Fruit fly (Drosophila melanogaster) whole organism, embryonic: Measurements from ENCODE around the gene Phs.

Experiments used
- Atf6 ChIP-seq: fragments of 200-800 bp; sonication (Bioruptor generic); IDR thresholded peaks from 2 replicates; pipeline ENCODE4 v1.3.6; 2022; ENCODE audit warnings: missing biosample characterization, missing genetic modification characterization
- CG10209 ChIP-seq: fragments of 200-800 bp; sonication (Bioruptor generic); optimal IDR thresholded peaks from 3 replicates; lab custom pipeline; 2017; ENCODE audit warnings: missing biosample characterization, mild to moderate bottlenecking, missing genetic modification characterization, missing genetic modification reagents
- CG10366 ChIP-seq: fragments of 200-800 bp; sonication (Bioruptor generic); IDR thresholded peaks from 2 replicates; pipeline ENCODE4 v1.3.6; 2022; ENCODE audit warnings: missing biosample characterization, missing genetic modification characterization
- CG11247 ChIP-seq: fragments of 200-800 bp; sonication (Bioruptor generic); IDR thresholded peaks from 2 replicates; pipeline ENCODE4 v1.3.6; 2022; ENCODE audit warnings: missing biosample characterization, missing genetic modification characterization
- CG11456 ChIP-seq: fragments of 200-800 bp; sonication (Bioruptor generic); IDR thresholded peaks from 3 replicates; pipeline ENCODE4 v1.3.6; 2022; ENCODE audit warnings: missing biosample characterization, missing genetic modification characterization
- CG11723 ChIP-seq: fragments of 200-800 bp; sonication (Bioruptor generic); optimal IDR thresholded peaks from 2 replicates; lab custom pipeline; 2017; ENCODE audit warnings: missing biosample characterization, mild to moderate bottlenecking, missing genetic modification characterization
- CG12391 ChIP-seq: fragments of 200-800 bp; sonication (Bioruptor generic); optimal IDR thresholded peaks from 3 replicates; lab custom pipeline; 2018; ENCODE audit warnings: missing biosample characterization, mild to moderate bottlenecking, missing genetic modification characterization, moderate library complexity
- CG12769 ChIP-seq: fragments of 200-800 bp; sonication (Bioruptor generic); optimal IDR thresholded peaks from 2 replicates; lab custom pipeline; 2019; ENCODE audit warnings: missing biosample characterization, mild to moderate bottlenecking, missing genetic modification characterization, moderate library complexity
- CG13775 ChIP-seq: fragments of 200-800 bp; sonication (Bioruptor generic); optimal IDR thresholded peaks from 3 replicates; lab custom pipeline; 2017; ENCODE audit warnings: missing biosample characterization, mild to moderate bottlenecking, missing genetic modification characterization
- CG15601 ChIP-seq: fragments of 200-800 bp; sonication (Bioruptor generic); optimal IDR thresholded peaks from 3 replicates; lab custom pipeline; 2019; ENCODE audit warnings: missing biosample characterization, mild to moderate bottlenecking, missing genetic modification characterization, moderate library complexity
- CG16779 ChIP-seq: fragments of 200-800 bp; sonication (Bioruptor generic); IDR thresholded peaks from 2 replicates; pipeline ENCODE4 v1.3.6; 2022; ENCODE audit warnings: missing biosample characterization, missing genetic modification characterization
- CG17829 ChIP-seq: fragments of 200-800 bp; optimal IDR thresholded peaks from 2 replicates; lab custom pipeline; 2019; ENCODE audit warnings: missing biosample characterization, mild to moderate bottlenecking, missing genetic modification characterization, moderate library complexity
- CG2129 ChIP-seq: fragments of 200-800 bp; sonication (Bioruptor generic); IDR thresholded peaks from 2 replicates; pipeline ENCODE4 v1.3.6; 2022; ENCODE audit warnings: missing biosample characterization, missing genetic modification characterization; ENCODE audit not compliant: partially characterized antibody
- CG2199 ChIP-seq: fragments of 200-800 bp; sonication (Bioruptor generic); IDR thresholded peaks from 3 replicates; pipeline ENCODE4 v1.3.6; 2022; ENCODE audit warnings: missing biosample characterization, missing genetic modification characterization
- CG31441 ChIP-seq: fragments of 200-800 bp; sonication (Bioruptor generic); IDR thresholded peaks from 2 replicates; pipeline ENCODE4 v1.3.6; 2022; ENCODE audit warnings: missing biosample characterization, missing genetic modification characterization
- CG3281 ChIP-seq: fragments of 200-800 bp; sonication (Bioruptor generic); optimal IDR thresholded peaks from 3 replicates; lab custom pipeline; 2017; ENCODE audit warnings: missing biosample characterization, mild to moderate bottlenecking, missing genetic modification characterization
- CG43689 ChIP-seq: fragments of 200-800 bp; sonication (Bioruptor generic); IDR thresholded peaks from 2 replicates; pipeline ENCODE4 v1.3.6; 2022; ENCODE audit warnings: missing biosample characterization, missing genetic modification characterization
- CG6175 ChIP-seq: fragments of 200-800 bp; sonication (Bioruptor generic); IDR thresholded peaks from 3 replicates; pipeline ENCODE4 v1.3.6; 2022; ENCODE audit warnings: missing biosample characterization, missing genetic modification characterization
- CG6689 ChIP-seq: fragments of 200-800 bp; sonication (Bioruptor generic); IDR thresholded peaks from 2 replicates; pipeline ENCODE4 v1.3.6; 2022; ENCODE audit warnings: missing biosample characterization, missing genetic modification characterization
- CG7839 ChIP-seq: fragments of 200-800 bp; sonication (Bioruptor generic); optimal IDR thresholded peaks from 3 replicates; lab custom pipeline; 2018; ENCODE audit warnings: missing biosample characterization, mild to moderate bottlenecking, missing genetic modification characterization, moderate library complexity
- CG8290 ChIP-seq, 3 experiments: fragments of 200-800 bp; sonication (Bioruptor generic); optimal IDR thresholded peaks; 2 replicates each; lab custom pipeline; 2016 to 2019; ENCODE audit warnings: missing biosample characterization in 3 of 3, missing genetic modification characterization in 3 of 3, mild to moderate bottlenecking in 2 of 3, moderate library complexity in 1 of 3
- CG8478 ChIP-seq: fragments of >200 bp; optimal IDR thresholded peaks from 2 replicates; lab custom pipeline; 2018
- CG8924 ChIP-seq: fragments of 200-800 bp; optimal IDR thresholded peaks from 3 replicates; lab custom pipeline; 2019; ENCODE audit warnings: missing biosample characterization, mild to moderate bottlenecking, missing genetic modification characterization, moderate library complexity
- CG9437 ChIP-seq: fragments of 200-800 bp; sonication (Bioruptor generic); optimal IDR thresholded peaks from 2 replicates; lab custom pipeline; 2018; ENCODE audit warnings: missing biosample characterization, mild to moderate bottlenecking, missing genetic modification characterization
- CG9932 ChIP-seq: fragments of 200-800 bp; sonication (Bioruptor generic); IDR thresholded peaks from 2 replicates; pipeline ENCODE4 v1.3.6; 2022; ENCODE audit warnings: missing biosample characterization, missing genetic modification characterization
- CTCF ChIP-seq: fragments of 200-800 bp; sonication (Bioruptor generic); optimal IDR thresholded peaks from 2 replicates; lab custom pipeline; 2017; ENCODE audit warnings: missing biosample characterization, mild to moderate bottlenecking, missing genetic modification characterization, moderate library complexity
- D ChIP-seq, 2 experiments: fragments of 200-800 bp in 1 of 2; fragments of >200 bp in 1 of 2; sonication (Bioruptor generic) in 1 of 2; optimal IDR thresholded peaks; 2 replicates in 1 of 2; 3 replicates in 1 of 2; lab custom pipeline; 2017; ENCODE audit warnings: mild to moderate bottlenecking in 1 of 2, missing biosample characterization in 1 of 2, missing genetic modification characterization in 1 of 2, missing genetic modification reagents in 1 of 2
- D19A ChIP-seq: fragments of 200-800 bp; optimal IDR thresholded peaks from 3 replicates; lab custom pipeline; 2019; ENCODE audit warnings: missing biosample characterization, mild to moderate bottlenecking, missing genetic modification characterization, moderate library complexity
- Mrtf ChIP-seq: fragments of 200-800 bp; sonication (Bioruptor generic); IDR thresholded peaks from 3 replicates; pipeline ENCODE4 v1.3.6; 2022; ENCODE audit warnings: missing biosample characterization, missing genetic modification characterization
- Opbp ChIP-seq: fragments of 200-800 bp; sonication (Bioruptor generic); IDR thresholded peaks from 3 replicates; pipeline ENCODE4 v1.3.6; 2022; ENCODE audit warnings: missing biosample characterization, missing genetic modification characterization; ENCODE audit not compliant: partially characterized antibody
- Ptx1 ChIP-seq: fragments of 200-800 bp; sonication (Bioruptor generic); IDR thresholded peaks from 2 replicates; pipeline ENCODE4 v1.3.6; 2022; ENCODE audit warnings: missing biosample characterization, missing genetic modification characterization
- Sox102F ChIP-seq: fragments of 200-800 bp; sonication (Bioruptor generic); optimal IDR thresholded peaks from 2 replicates; lab custom pipeline; 2018; ENCODE audit warnings: missing biosample characterization, mild to moderate bottlenecking, missing genetic modification characterization, moderate library complexity
- Sry-β ChIP-seq: fragments of 200-800 bp; sonication (Bioruptor generic); optimal IDR thresholded peaks from 2 replicates; lab custom pipeline; 2018; ENCODE audit warnings: missing biosample characterization, mild to moderate bottlenecking, missing genetic modification characterization, moderate library complexity
- Stat92E ChIP-seq, 3 experiments: fragments of >200 bp in 2 of 3; fragments of 200-800 bp in 1 of 3; sonication (Bioruptor generic) in 1 of 3; optimal IDR thresholded peaks; 2 replicates each; lab custom pipeline; 2017 to 2019; ENCODE audit warnings: missing biosample characterization in 3 of 3, missing genetic modification characterization in 3 of 3, mild to moderate bottlenecking in 1 of 3, moderate library complexity in 1 of 3
- chm ChIP-seq: fragments of 200-800 bp; sonication (Bioruptor generic); IDR thresholded peaks from 2 replicates; pipeline ENCODE4 v1.3.6; 2022; ENCODE audit warnings: missing biosample characterization, missing genetic modification characterization
- gem ChIP-seq: fragments of 200-800 bp; sonication (Bioruptor generic); optimal IDR thresholded peaks from 2 replicates; lab custom pipeline; 2019; ENCODE audit warnings: missing biosample characterization, mild to moderate bottlenecking, missing genetic modification characterization, moderate library complexity
- grau ChIP-seq: fragments of 200-800 bp; optimal IDR thresholded peaks from 3 replicates; lab custom pipeline; 2019; ENCODE audit warnings: missing biosample characterization, mild to moderate bottlenecking, missing genetic modification characterization, moderate library complexity
- h ChIP-seq: fragments of >200 bp; optimal IDR thresholded peaks from 2 replicates; lab custom pipeline; 2017
- hkb ChIP-seq, 2 experiments: fragments of 200-800 bp in 1 of 2; fragments of >200 bp in 1 of 2; sonication (Bioruptor generic) in 1 of 2; IDR thresholded peaks in 1 of 2; optimal IDR thresholded peaks in 1 of 2; 2 replicates each; pipeline versions ENCODE4 v1.3.6 to Lab custom; 2017 to 2022; ENCODE audit warnings: missing biosample characterization in 1 of 2, missing genetic modification characterization in 1 of 2
- jigr1 ChIP-seq: fragments of 200-800 bp; sonication (Bioruptor generic); IDR thresholded peaks from 3 replicates; pipeline ENCODE4 v1.3.6; 2022; ENCODE audit warnings: missing biosample characterization, missing genetic modification characterization
- odd ChIP-seq: fragments of 200-800 bp; sonication (Bioruptor generic); optimal IDR thresholded peaks from 2 replicates; lab custom pipeline; 2017; ENCODE audit warnings: missing biosample characterization, mild to moderate bottlenecking, missing genetic modification characterization
- pb ChIP-seq: fragments of 200-800 bp; sonication (Bioruptor generic); optimal IDR thresholded peaks from 3 replicates; lab custom pipeline; 2016; ENCODE audit warnings: missing biosample characterization, missing genetic modification characterization
- phol ChIP-seq: fragments of 200-800 bp; sonication (Bioruptor generic); optimal IDR thresholded peaks from 3 replicates; lab custom pipeline; 2018; ENCODE audit warnings: missing biosample characterization, mild to moderate bottlenecking, missing genetic modification characterization, moderate library complexity
- ranshi ChIP-seq: fragments of 200-800 bp; sonication (Bioruptor generic); IDR thresholded peaks from 2 replicates; pipeline ENCODE4 v1.3.6; 2022; ENCODE audit warnings: missing biosample characterization, missing genetic modification characterization
- schlank ChIP-seq: fragments of 200-800 bp; sonication (Bioruptor generic); optimal IDR thresholded peaks from 2 replicates; lab custom pipeline; 2018; ENCODE audit warnings: missing biosample characterization, mild to moderate bottlenecking, missing genetic modification characterization
- sens ChIP-seq: fragments of 200-800 bp; sonication (Bioruptor generic); peaks from one replicate; lab custom pipeline; 2016; ENCODE audit warnings: missing biosample characterization, missing genetic modification characterization
- sr ChIP-seq: fragments of 200-800 bp; sonication (Bioruptor generic); IDR thresholded peaks from 3 replicates; pipeline ENCODE4 v1.3.6; 2022; ENCODE audit warnings: missing biosample characterization, missing genetic modification characterization
- twi ChIP-seq: fragments of 200-800 bp; optimal IDR thresholded peaks from 2 replicates; lab custom pipeline; 2019; ENCODE audit warnings: missing biosample characterization, mild to moderate bottlenecking, missing genetic modification characterization, moderate library complexity
- wdn ChIP-seq: fragments of 200-800 bp; sonication (Bioruptor generic); IDR thresholded peaks from 2 replicates; pipeline ENCODE4 v1.3.6; 2022; ENCODE audit warnings: missing biosample characterization, missing genetic modification characterization
- zfh1 ChIP-seq: fragments of 200-800 bp; sonication (Bioruptor generic); IDR thresholded peaks from 3 replicates; pipeline ENCODE4 v1.3.6; 2022; ENCODE audit warnings: missing biosample characterization, missing genetic modification characterization

Phs gene

dm6 chr3L:15595175-15595724 is 24.5 kb upstream of the Phs start (continued):
- no peak for TF ChIP-seq CG43689 (GFP tag; lab: Robert Waterston, UW)
- peak; percentile 23 for TF ChIP-seq grau (tag; lab: Kevin White, UChicago)
- TF ChIP-seq CG10209 (GFP tag; lab: Kevin White, UChicago), result no peak
- TF ChIP-seq ranshi (GFP tag; lab: Robert Waterston, UW), result peak; percentile 44; the same call in 1 of the 2 replicates
- peak; percentile 9; the same call in 1 of the 2 replicates for TF ChIP-seq CG10366 (GFP tag; lab: Robert Waterston, UW)
- peak; percentile 37 for TF ChIP-seq CG15601 (tag; lab: Kevin White, UChicago)
- TF ChIP-seq CG2129 (GFP tag; lab: Robert Waterston, UW), result no peak
- TF ChIP-seq CG2199, result no peak; the same call in 2 of the 3 replicates
- TF ChIP-seq schlank (tag; lab: Kevin White, UChicago), result no peak
- no peak for TF ChIP-seq CG11723 (GFP tag; lab: Kevin White, UChicago)
- TF ChIP-seq zfh1 (GFP tag; lab: Robert Waterston, UW), result 0 out of 3 replicates have a peak, but pooled peaks have one; percentile 34
- 0 out of 2 replicates have a peak, but pooled peaks have one; percentile 20 for TF ChIP-seq chm (GFP tag; lab: Robert Waterston, UW)
- no peak for TF ChIP-seq hkb (optimal IDR thresholded peaks at IDR 0.05; lab: Kevin White, UChicago)
- TF ChIP-seq hkb (GFP tag; IDR thresholded peaks at IDR 0.05; lab: Robert Waterston, UW), result 0 out of 2 replicates have a peak, but pooled peaks have one; percentile 10
- TF ChIP-seq Ptx1 (GFP tag; lab: Robert Waterston, UW), result no peak; the same call in 1 of the 2 replicates
- no peak for TF ChIP-seq jigr1 (GFP tag; lab: Robert Waterston, UW)
- no peak for TF ChIP-seq CG16779
- peak; percentile 5 for TF ChIP-seq CG12769 (tag; lab: Kevin White, UChicago)
- TF ChIP-seq D (optimal IDR thresholded peaks at IDR 0.05; lab: Kevin White, UChicago), result peak; percentile 9
- peak; percentile 7 for TF ChIP-seq D (GFP tag; optimal IDR thresholded peaks at IDR 0.05; lab: Kevin White, UChicago)
- TF ChIP-seq Sox102F, result peak; percentile 14
- TF ChIP-seq twi, result peak; percentile 23
- no peak for TF ChIP-seq CG6175
- TF ChIP-seq CG13775 (GFP tag; lab: Kevin White, UChicago), result no peak
- TF ChIP-seq Mrtf (GFP tag; lab: Robert Waterston, UW), result no peak
- no peak for TF ChIP-seq CG8290 (GFP tag; optimal IDR thresholded peaks at IDR 0.05; lab: Kevin White, UChicago)
- peak in 1 of 2 experiments; percentile 21 for TF ChIP-seq CG8290 (tag; optimal IDR thresholded peaks at IDR 0.05; lab: Kevin White, UChicago)
- TF ChIP-seq D19A (tag; lab: Kevin White, UChicago), result peak; percentile 52
- no peak for TF ChIP-seq CG9932 (GFP tag; lab: Robert Waterston, UW)
- TF ChIP-seq pb (GFP tag; lab: Kevin White, UChicago), result no peak
- TF ChIP-seq gem, result peak; percentile 31
- TF ChIP-seq CG11456, result no peak
- TF ChIP-seq CG3281 (GFP tag; lab: Kevin White, UChicago), result no peak
- TF ChIP-seq CG7839 (tag; lab: Kevin White, UChicago), result peak; percentile 21
- peak; percentile 23 for TF ChIP-seq CG12391 (tag; lab: Kevin White, UChicago)
- TF ChIP-seq CG11247 (GFP tag; lab: Robert Waterston, UW), result no peak
- TF ChIP-seq CG8478 (lab: Kevin White, UChicago), result no peak
- peak; percentile 10 for TF ChIP-seq CG8924 (tag; lab: Kevin White, UChicago)
- TF ChIP-seq CG6689 (GFP tag; lab: Robert Waterston, UW), result 0 out of 2 replicates have a peak, but pooled peaks have one; percentile 13
- TF ChIP-seq Stat92E (GFP tag; optimal IDR thresholded peaks at IDR 0.05; lab: Kevin White, UChicago), result no peak
- TF ChIP-seq sr (GFP tag; lab: Robert Waterston, UW), result no peak
- TF ChIP-seq CG17829, result no peak
- peak; percentile 68 for TF ChIP-seq sens (GFP tag; lab: Kevin White, UChicago)
- no peak for TF ChIP-seq Sry-β
- no peak for TF ChIP-seq CG31441 (GFP tag; lab: Robert Waterston, UW)
- TF ChIP-seq Atf6 (GFP tag; lab: Robert Waterston, UW), result no peak
- no peak for TF ChIP-seq CTCF (GFP tag; lab: Kevin White, UChicago)
- TF ChIP-seq wdn (GFP tag; lab: Robert Waterston, UW), result 0 out of 2 replicates have a peak, but pooled peaks have one; percentile 17
- TF ChIP-seq CG9437 (GFP tag; lab: Kevin White, UChicago), result no peak
- no peak for TF ChIP-seq h (lab: Kevin White, UChicago)
- TF ChIP-seq phol (tag; lab: Kevin White, UChicago), result no peak
- no peak for TF ChIP-seq Opbp (GFP tag; lab: Robert Waterston, UW)
- no peak for TF ChIP-seq odd (GFP tag; lab: Kevin White, UChicago)
